Fruit fly (Drosophila melanogaster) whole organism, adult: ENCODE measurements around the gene Yod1.
A peak's percentile ranks its signal among the peaks of the same experiment; 100 is the strongest.

Source experiments
- CG12768 ChIP-seq: fragments of 200-800 bp; sonication (Bioruptor generic); optimal IDR thresholded peaks from 2 replicates; lab custom pipeline; 2017; ENCODE audit warnings: missing biosample characterization, missing genetic modification characterization, mild to moderate bottlenecking, moderate library complexity, missing genetic modification reagents
- CG14711 ChIP-seq: fragments of 200-800 bp; sonication (Bioruptor generic); optimal IDR thresholded peaks from 2 replicates; lab custom pipeline; 2018; ENCODE audit warnings: missing biosample characterization, mild to moderate bottlenecking, missing genetic modification characterization, moderate library complexity
- CG1620 ChIP-seq: fragments of 200-800 bp; sonication (Bioruptor generic); optimal IDR thresholded peaks from 2 replicates; lab custom pipeline; 2016; ENCODE audit warnings: missing biosample characterization, missing genetic modification characterization
- CG33017 ChIP-seq: fragments of 200-800 bp; sonication (Bioruptor generic); optimal IDR thresholded peaks from 2 replicates; lab custom pipeline; 2018; ENCODE audit warnings: missing biosample characterization, mild to moderate bottlenecking, missing genetic modification characterization, moderate library complexity
- CG7101 ChIP-seq: fragments of 200-800 bp; sonication (Bioruptor generic); optimal IDR thresholded peaks from 2 replicates; lab custom pipeline; 2018; ENCODE audit warnings: missing biosample characterization, mild to moderate bottlenecking, missing genetic modification characterization, moderate library complexity
- Clk ChIP-seq: fragments of 200-800 bp; sonication (Bioruptor generic); optimal IDR thresholded peaks from 2 replicates; lab custom pipeline; 2017; ENCODE audit warnings: missing biosample characterization, missing genetic modification characterization
- Hr96 ChIP-seq: fragments of 200-800 bp; sonication (Bioruptor generic); optimal IDR thresholded peaks from 2 replicates; lab custom pipeline; 2016; ENCODE audit warnings: missing biosample characterization, missing genetic modification characterization
- bab1 ChIP-seq: fragments of 200-800 bp; sonication (Bioruptor generic); optimal IDR thresholded peaks from 3 replicates; lab custom pipeline; 2019; ENCODE audit warnings: missing biosample characterization, mild to moderate bottlenecking, missing genetic modification characterization, moderate library complexity
- cic ChIP-seq: fragments of 200-800 bp; sonication (Bioruptor generic); optimal IDR thresholded peaks from 2 replicates; lab custom pipeline; 2017; ENCODE audit warnings: missing biosample characterization, mild to moderate bottlenecking, missing genetic modification characterization, moderate library complexity
- cnc ChIP-seq, 2 experiments: fragments of >200 bp; optimal IDR thresholded peaks; 2 replicates each; lab custom pipeline; 2017
- kay ChIP-seq: fragments of 200-800 bp; sonication (Bioruptor generic); peaks from one replicate; lab custom pipeline; 2016; ENCODE audit warnings: missing biosample characterization, missing genetic modification characterization, borderline replicate concordance
- ovo ChIP-seq: fragments of 200-800 bp; sonication (Bioruptor generic); optimal IDR thresholded peaks from 2 replicates; lab custom pipeline; 2016; ENCODE audit warnings: missing biosample characterization, missing genetic modification characterization
- pad ChIP-seq: fragments of 200-800 bp; sonication (Bioruptor generic); optimal IDR thresholded peaks from 3 replicates; lab custom pipeline; 2017; ENCODE audit warnings: missing biosample characterization, missing genetic modification characterization, mild to moderate bottlenecking, moderate library complexity, missing genetic modification reagents
- toe ChIP-seq: fragments of 200-800 bp; sonication (Bioruptor generic); optimal IDR thresholded peaks from 2 replicates; lab custom pipeline; 2016; ENCODE audit warnings: missing biosample characterization, missing genetic modification characterization

DNA sequence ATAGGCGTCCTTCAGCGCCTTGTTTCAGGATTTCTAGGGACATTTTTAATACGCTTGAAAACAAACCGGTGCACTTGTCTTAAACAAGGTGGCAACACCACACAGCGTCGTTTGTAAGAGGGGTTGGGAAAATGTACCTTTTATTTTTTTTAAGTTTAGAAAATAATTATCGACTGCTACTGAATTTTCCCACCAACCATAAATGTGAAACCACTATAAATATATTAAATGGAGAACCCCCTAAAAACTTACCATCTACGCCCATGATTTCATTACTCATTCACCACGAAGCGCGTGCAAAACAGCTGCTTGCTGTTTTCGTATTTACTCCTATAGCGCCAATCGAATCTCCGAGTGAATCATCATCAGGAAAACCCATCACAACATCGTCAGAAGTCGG lies 5.6 kb downstream of the Yod1 start, which contains the start of the genes Tcs5 and CHMP2B:
- peak; percentile 96 for TF ChIP-seq pad
- peak; percentile 100 for TF ChIP-seq Hr96 (GFP tag; lab: Kevin White, UChicago)
- peak; percentile 99 for TF ChIP-seq ovo (GFP tag; lab: Kevin White, UChicago)
- peak; percentile 93 for TF ChIP-seq cic (GFP tag; lab: Kevin White, UChicago)
- peak; percentile 100 for TF ChIP-seq Clk (GFP tag; lab: Kevin White, UChicago)
- peak; percentile 100 for TF ChIP-seq CG1620 (GFP tag; lab: Kevin White, UChicago)
- TF ChIP-seq kay (GFP tag; lab: Kevin White, UChicago): no peak
- TF ChIP-seq CG33017 (tag; lab: Kevin White, UChicago): peak; percentile 100
- peak; percentile 100 for TF ChIP-seq toe (GFP tag; lab: Kevin White, UChicago)
- peak; percentile 99 for TF ChIP-seq CG14711 (tag; lab: Kevin White, UChicago)
- peak; percentile 100 for TF ChIP-seq CG7101 (tag; lab: Kevin White, UChicago)
- TF ChIP-seq CG12768: peak; percentile 100
- peak; percentile 100 for TF ChIP-seq bab1
- no peak for TF ChIP-seq cnc (optimal IDR thresholded peaks at IDR 0.05; lab: Kevin White, UChicago)
